Fruit fly (Drosophila melanogaster) whole organism, larva: ENCODE results near the gene inaF-C.
A peak's percentile ranks its signal among the peaks of the same experiment; 100 is the strongest.
"Not testable (repeated sequence)": the region's sequence is repeated elsewhere in the genome, so short reads cannot be mapped to it uniquely, and the experiment has no call there.

Experiments used
- noc ChIP-seq: fragments of 200-800 bp; sonication (Bioruptor generic); optimal IDR thresholded peaks from 3 replicates; lab custom pipeline; 2019; ENCODE audit warnings: missing biosample characterization, mild to moderate bottlenecking, missing genetic modification characterization, moderate library complexity

inaF-C gene

dm6 chrX:11731665-11732064, at the start of gene inaF-C:
TSS of gene inaF-C (minus strand) at chrX:11731765.
- TF ChIP-seq noc (tag; lab: Kevin White, UChicago), result no peak

DNA sequence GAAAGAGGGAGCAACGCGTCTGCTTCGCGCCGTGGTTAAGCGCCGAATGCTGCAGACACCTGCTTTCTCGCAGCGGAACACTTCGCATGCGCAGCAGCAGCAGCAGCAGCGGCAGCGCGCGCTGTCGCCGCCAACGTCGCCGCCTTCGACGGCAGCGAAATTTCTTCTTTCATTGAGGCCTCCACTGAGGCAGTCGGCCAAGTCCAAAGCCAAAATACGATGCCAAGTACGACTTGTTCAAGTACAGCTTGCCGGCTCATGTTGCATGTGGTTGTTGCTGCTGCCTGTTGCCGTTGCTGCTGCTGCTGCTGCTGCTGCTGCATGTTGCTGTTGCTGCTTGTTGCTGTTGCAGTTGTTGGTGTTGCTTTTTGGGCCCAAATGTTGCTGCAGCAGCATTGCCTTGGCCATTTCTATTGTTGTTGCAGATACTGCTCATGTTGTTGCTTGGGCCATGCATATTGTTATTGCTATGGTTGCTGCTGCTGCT, 47.2 kb upstream of the inaF-C start, which contains the start of gene dy:
Gene dy (minus strand): TSS at position 51 of the 487 bp plus-strand sequence.
- no peak for TF ChIP-seq noc (tag; lab: Kevin White, UChicago)

DNA sequence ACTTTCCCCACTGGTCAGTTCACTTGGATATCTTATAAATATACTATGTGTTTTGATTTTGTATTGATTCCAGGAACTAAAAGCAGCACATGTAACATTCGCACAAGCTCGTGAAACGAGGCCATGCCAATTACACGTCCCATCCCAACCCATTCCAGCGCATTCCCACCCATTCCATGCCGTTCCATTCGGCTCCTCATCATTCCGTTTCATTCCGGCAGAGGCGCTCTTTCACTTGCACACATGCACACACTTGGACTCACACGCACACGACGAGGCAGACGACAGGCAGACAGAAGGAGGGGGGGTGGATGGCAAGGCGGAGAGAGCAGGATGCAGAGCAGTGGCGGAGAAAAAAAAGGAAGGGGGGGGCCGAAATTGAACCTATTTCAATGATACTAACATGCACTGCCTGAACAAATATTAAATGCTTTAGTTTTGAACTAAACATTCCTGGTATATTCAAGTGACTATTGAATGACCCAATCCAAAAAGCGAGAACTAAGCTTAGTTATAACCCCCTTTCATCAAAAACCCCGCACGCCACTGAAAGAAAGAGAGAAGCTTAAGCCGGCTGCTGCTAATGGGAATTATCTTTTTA, 44.5 kb upstream of the inaF-C start:
- no peak for TF ChIP-seq noc (tag; lab: Kevin White, UChicago)

dm6 chrX:11769435-11769834, 37.9 kb upstream of the inaF-C start:
- TF ChIP-seq noc (tag; lab: Kevin White, UChicago), result no peak

dm6 chrX:11764540-11765136, 33.1 kb upstream of the inaF-C start, which contains the start of gene CG9360:
TSS of gene CG9360 (minus strand) at chrX:11764590.
- TF ChIP-seq noc (tag; lab: Kevin White, UChicago), result no peak

DNA sequence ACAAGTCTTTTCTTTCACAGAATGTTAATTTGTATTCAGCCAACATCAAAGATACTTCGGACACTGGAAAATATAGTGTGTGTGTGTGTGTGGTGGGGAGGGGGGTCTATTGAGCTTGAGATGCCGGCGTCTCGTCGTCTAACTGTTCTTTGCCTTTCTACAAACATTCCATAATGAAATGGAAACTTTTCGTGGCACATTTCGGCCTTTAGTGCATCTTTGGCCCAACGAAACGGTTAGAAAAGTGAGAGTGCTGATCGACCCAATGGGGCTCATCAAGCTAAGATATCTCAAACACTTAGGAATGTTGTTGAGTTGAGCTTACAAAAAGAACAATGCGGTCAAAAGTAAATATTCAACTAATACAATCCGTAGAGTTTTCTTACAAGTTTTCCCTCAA, 25.3 kb upstream of the inaF-C start:
- no peak for TF ChIP-seq noc (tag; lab: Kevin White, UChicago)

DNA sequence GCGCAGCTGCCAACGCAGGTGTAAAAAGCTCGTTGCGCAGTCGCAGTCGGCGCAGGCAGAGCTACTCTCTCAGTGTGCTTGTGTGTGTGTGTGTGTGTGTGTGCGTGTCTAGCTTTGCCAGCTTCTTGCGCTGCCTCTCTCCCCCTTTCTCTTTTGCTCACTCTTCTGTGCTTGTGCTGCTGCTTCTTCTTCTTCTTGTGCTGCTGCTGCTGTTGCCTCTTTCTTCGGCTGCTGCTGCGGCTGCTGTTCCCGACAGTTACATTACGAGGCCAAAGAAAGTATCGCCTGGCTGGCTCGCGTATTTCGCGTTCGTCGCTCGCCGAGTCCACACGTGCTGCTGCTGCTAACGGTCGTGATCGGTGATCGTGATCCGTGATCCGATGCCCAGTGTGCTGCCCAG, 22.4 kb upstream of the inaF-C start, which contains the start of gene m:
Gene m (plus strand): TSS at position 301 of the 400 bp plus-strand sequence.
- TF ChIP-seq noc (tag; lab: Kevin White, UChicago), result not testable (repeated sequence)

DNA sequence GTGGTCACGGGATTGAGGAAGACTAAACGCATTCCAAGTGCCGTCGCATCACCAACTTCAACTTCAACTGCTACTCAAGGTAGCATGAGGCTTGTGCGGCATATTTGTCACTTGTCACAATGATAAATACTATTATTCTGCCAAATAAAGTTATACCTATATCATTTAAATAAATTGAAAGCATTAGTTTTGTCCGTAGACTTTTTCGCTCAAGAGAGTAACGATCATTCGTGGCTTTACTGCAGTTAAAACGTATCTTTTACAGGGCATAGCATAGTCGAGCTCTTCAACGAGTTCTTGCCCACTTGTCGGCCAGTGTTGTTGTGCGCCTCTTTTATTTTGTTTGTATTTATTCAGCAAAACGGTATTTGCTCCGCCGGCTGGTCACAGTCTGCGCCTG, 4.9 kb upstream of the inaF-C start:
- TF ChIP-seq noc (tag; lab: Kevin White, UChicago), result no peak

DNA sequence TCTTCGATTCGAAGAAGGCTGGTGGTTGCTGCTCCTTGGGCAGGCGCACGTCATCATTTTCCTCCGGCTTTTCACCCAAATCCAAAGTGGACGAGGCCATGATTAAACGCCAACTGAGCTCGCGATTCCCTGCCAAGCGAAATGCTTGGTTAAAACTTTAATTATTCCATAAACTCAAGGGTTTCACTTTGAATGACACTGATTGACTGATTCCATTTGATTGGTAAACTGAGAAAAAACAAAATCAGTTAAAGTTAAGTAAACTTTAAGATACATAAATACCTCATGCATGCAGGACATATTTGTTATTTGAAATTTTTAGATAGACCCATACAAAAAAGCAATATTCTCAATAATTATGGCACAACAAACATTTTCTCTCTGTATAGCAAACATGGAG, 2.2 kb upstream of the inaF-C start, which contains the start of gene inaF-A:
Gene inaF-A (minus strand): TSS at position 101 of the 400 bp plus-strand sequence.
- TF ChIP-seq noc (tag; lab: Kevin White, UChicago), result no peak

DNA sequence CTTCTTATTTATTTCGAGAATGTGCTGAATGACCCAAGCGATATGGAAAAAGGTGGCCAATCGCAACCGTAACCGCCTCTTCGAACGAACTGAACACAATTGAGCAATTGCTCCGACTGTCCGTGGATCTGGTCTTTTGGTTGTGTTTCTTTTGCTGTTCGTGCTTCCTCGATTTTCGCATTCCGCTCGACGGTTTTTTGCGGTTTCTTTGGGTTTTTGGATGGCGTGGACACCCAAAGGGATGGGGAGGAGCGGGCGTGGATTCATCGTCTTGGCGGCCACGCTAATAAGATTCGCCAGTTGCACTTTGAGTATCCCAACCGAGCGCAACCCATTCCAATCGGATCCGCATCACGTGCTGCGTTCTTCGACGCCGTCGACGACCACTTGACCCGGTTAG, 1.1 kb upstream of the inaF-C start, which contains the start of gene inaF-B:
Gene inaF-B (minus strand): TSS at position 101 of the 400 bp plus-strand sequence.
- no peak for TF ChIP-seq noc (tag; lab: Kevin White, UChicago)

DNA sequence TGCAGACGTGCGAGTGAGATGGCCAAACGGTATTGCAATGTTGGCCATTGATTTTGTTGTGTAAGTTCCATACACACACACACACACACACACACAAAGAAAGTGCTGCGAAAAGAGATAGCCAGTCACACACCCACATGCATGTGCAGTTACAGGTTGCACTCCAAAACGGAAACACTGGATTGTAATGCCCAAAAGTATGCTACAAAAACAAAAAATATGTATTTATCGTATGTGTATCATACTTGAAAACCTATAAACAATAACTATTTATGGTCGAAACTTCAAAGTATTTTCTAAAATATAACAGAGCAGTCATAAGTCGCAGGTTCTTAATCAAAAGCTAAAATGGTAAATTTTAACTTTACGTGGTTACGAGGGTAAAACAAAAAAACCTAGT, 1.6 kb downstream of the inaF-C start:
- TF ChIP-seq noc (tag; lab: Kevin White, UChicago), result no peak

DNA sequence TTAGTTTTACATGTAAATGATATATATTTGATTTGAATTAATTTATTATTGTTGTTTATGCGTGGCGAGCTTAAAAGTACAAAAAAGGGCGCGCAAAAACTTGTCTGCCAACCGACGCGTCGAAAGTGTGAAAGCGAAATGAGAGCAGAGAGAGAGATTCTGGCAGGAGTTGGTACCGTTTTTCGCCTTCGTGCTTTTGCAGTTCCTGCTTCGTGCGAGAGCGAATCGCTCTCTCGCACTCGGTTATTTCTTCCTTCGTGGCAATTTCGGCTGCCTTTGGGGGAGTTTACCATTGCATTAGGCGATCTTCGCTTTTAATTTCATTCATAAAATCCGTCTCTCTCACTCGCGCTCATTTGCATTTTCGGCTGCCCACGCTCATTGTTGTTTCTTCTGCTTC, 2.6 kb downstream of the inaF-C start, which contains the start of gene inaF-D:
Gene inaF-D (minus strand): TSS at position 101 of the 400 bp plus-strand sequence.
- TF ChIP-seq noc (tag; lab: Kevin White, UChicago), result no peak

DNA sequence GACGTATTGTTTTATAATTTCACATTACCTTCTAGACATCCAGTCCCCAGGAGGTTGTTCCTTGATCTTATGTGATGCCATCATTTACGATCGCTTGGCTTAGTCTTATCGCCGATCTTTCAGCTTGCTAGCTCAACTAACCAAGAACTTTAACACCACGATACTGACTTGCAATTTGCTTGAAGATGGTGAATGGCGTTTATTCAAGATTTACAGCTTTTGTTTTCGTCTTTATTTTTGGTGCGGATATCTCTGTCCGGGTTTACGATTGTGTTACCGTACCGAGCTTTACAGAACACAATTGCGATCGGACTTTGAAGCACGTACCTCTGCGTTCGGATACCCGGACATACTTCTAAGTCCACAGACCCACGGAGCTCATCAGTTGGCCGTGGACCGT, 7.6 kb downstream of the inaF-C start, which contains the start of gene CG15221:
Gene CG15221 (plus strand): TSS at position 301 of the 400 bp plus-strand sequence.
- TF ChIP-seq noc (tag; lab: Kevin White, UChicago), result no peak

DNA sequence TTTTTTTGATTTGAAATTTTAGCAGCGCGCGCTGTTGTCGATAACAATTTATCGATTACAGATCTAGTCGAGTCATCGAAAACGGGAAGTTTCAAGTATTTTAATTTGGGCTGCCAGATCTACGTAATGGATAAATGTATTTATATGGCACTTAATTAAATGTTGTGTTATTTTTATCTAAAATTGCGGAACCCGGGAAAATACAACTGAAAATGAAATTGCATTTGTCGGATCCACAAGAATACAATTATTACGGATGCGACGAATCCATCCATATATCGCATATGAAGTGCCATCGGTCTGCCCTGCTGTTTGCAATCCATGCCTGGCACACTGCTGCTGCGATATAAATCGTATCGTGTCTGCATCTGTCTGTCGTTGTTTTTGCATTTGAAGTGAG, 11.4 kb downstream of the inaF-C start, which contains the start of gene Tango10:
Gene Tango10 (plus strand): TSS at position 108 of the 400 bp plus-strand sequence.
- peak; percentile 61 for TF ChIP-seq noc (tag; lab: Kevin White, UChicago)

DNA sequence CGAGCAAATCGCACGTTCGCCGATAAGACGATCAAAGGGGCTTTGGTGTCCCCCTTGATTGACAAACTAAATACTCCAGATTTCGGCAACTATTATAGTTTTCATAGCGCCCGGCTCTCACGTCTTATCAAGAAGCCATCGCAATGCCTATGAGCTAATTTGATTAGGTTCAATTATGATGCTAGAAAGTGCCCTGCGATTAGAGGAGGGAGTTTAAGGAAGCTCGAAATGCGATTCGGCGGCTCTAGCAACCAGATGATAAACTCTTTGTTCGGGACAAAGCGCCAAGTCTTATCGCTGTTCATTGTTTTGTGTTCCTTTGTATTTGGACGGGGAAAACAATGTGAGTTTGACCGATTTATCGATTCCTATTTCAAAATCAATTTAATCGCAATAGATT, 13.7 kb downstream of the inaF-C start:
- peak; percentile 43 for TF ChIP-seq noc (tag; lab: Kevin White, UChicago)

- no peak for TF ChIP-seq noc (tag; lab: Kevin White, UChicago)
These were observed 14.7 kb downstream of the inaF-C start, which contains the start of gene prtp for dm6 chrX:11716731-11717326. TSS of gene prtp (plus strand) at chrX:11716756.
